Fruit fly (Drosophila melanogaster) whole organism, embryonic: ENCODE results near the gene CecA1.

Experiments used
- Blimp-1 ChIP-seq: fragments of 200-800 bp; sonication (Bioruptor generic); optimal IDR thresholded peaks from 3 replicates; lab custom pipeline; 2018; ENCODE audit warnings: missing biosample characterization, missing genetic modification characterization, mild to moderate bottlenecking, moderate library complexity, missing genetic modification reagents
- CG10366 ChIP-seq: fragments of 200-800 bp; sonication (Bioruptor generic); IDR thresholded peaks from 2 replicates; pipeline ENCODE4 v1.3.6; 2022; ENCODE audit warnings: missing biosample characterization, missing genetic modification characterization
- CG11093 ChIP-seq: fragments of 200-800 bp; sonication (Bioruptor generic); IDR thresholded peaks from 3 replicates; pipeline ENCODE4 v1.3.6; 2022; ENCODE audit warnings: missing biosample characterization, missing genetic modification characterization
- CG13424 ChIP-seq: fragments of 200-800 bp; sonication (Bioruptor generic); optimal IDR thresholded peaks from 2 replicates; lab custom pipeline; 2019; ENCODE audit warnings: missing biosample characterization, mild to moderate bottlenecking, missing genetic modification characterization, moderate library complexity
- CG14667 ChIP-seq: fragments of 200-800 bp; sonication (Bioruptor generic); IDR thresholded peaks from 2 replicates; pipeline ENCODE4 v1.3.6; 2022; ENCODE audit warnings: missing biosample characterization, missing genetic modification characterization
- CG15073 ChIP-seq: fragments of 200-800 bp; sonication (Bioruptor generic); optimal IDR thresholded peaks from 2 replicates; lab custom pipeline; 2016; ENCODE audit warnings: missing biosample characterization, missing genetic modification characterization
- CG15479 ChIP-seq: fragments of 200-800 bp; sonication (Bioruptor generic); optimal IDR thresholded peaks from 3 replicates; lab custom pipeline; 2019; ENCODE audit warnings: missing biosample characterization, mild to moderate bottlenecking, missing genetic modification characterization, moderate library complexity
- CG15601 ChIP-seq: fragments of 200-800 bp; sonication (Bioruptor generic); optimal IDR thresholded peaks from 3 replicates; lab custom pipeline; 2019; ENCODE audit warnings: missing biosample characterization, mild to moderate bottlenecking, missing genetic modification characterization, moderate library complexity
- CG1792 ChIP-seq: fragments of 200-800 bp; sonication (Bioruptor generic); optimal IDR thresholded peaks from 2 replicates; lab custom pipeline; 2016; ENCODE audit warnings: missing biosample characterization, missing genetic modification characterization
- CG18262 ChIP-seq: fragments of 200-800 bp; optimal IDR thresholded peaks from 3 replicates; lab custom pipeline; 2019; ENCODE audit warnings: missing biosample characterization, mild to moderate bottlenecking, missing genetic modification characterization, moderate library complexity
- CG2129 ChIP-seq: fragments of 200-800 bp; sonication (Bioruptor generic); IDR thresholded peaks from 2 replicates; pipeline ENCODE4 v1.3.6; 2022; ENCODE audit warnings: missing biosample characterization, missing genetic modification characterization; ENCODE audit not compliant: partially characterized antibody
- CG2712 ChIP-seq: fragments of 200-800 bp; optimal IDR thresholded peaks from 3 replicates; lab custom pipeline; 2019; ENCODE audit warnings: missing biosample characterization, mild to moderate bottlenecking, missing genetic modification characterization, moderate library complexity
- CG33213 ChIP-seq: fragments of 200-800 bp; sonication (Bioruptor generic); optimal IDR thresholded peaks from 3 replicates; lab custom pipeline; 2016; ENCODE audit warnings: missing biosample characterization, missing genetic modification characterization
- CG34376 ChIP-seq: fragments of 200-800 bp; sonication (Bioruptor generic); optimal IDR thresholded peaks from 2 replicates; lab custom pipeline; 2018; ENCODE audit warnings: missing biosample characterization, mild to moderate bottlenecking, missing genetic modification characterization
- CG3838 ChIP-seq: fragments of 200-800 bp; sonication (Bioruptor generic); optimal IDR thresholded peaks from 3 replicates; lab custom pipeline; 2016; ENCODE audit warnings: missing biosample characterization, missing genetic modification characterization
- CG3995 ChIP-seq: fragments of 200-800 bp; sonication (Bioruptor generic); optimal IDR thresholded peaks from 3 replicates; lab custom pipeline; 2016; ENCODE audit warnings: missing biosample characterization, missing genetic modification characterization
- CG4404 ChIP-seq: fragments of 200-800 bp; sonication (Bioruptor generic); IDR thresholded peaks from 2 replicates; pipeline ENCODE4 v1.3.6; 2022; ENCODE audit warnings: missing biosample characterization, missing genetic modification characterization
- CG4617 ChIP-seq: fragments of 200-800 bp; sonication (Bioruptor generic); optimal IDR thresholded peaks from 3 replicates; lab custom pipeline; 2016; ENCODE audit warnings: missing biosample characterization, missing genetic modification characterization, borderline replicate concordance
- CG4854 ChIP-seq: fragments of 200-800 bp; sonication (Bioruptor generic); optimal IDR thresholded peaks from 2 replicates; lab custom pipeline; 2016; ENCODE audit warnings: missing biosample characterization, missing genetic modification characterization, inconsistent platforms
- CG5245 ChIP-seq: fragments of 200-800 bp; sonication (Bioruptor generic); optimal IDR thresholded peaks from 3 replicates; lab custom pipeline; 2016; ENCODE audit warnings: missing biosample characterization, missing genetic modification characterization
- CG6272 ChIP-seq: fragments of 200-800 bp; sonication (Bioruptor generic); IDR thresholded peaks from 2 replicates; pipeline ENCODE4 v1.3.6; 2022; ENCODE audit warnings: missing biosample characterization, missing genetic modification characterization
- CG8290 ChIP-seq, 3 experiments: fragments of 200-800 bp; sonication (Bioruptor generic); optimal IDR thresholded peaks; 2 replicates each; lab custom pipeline; 2016 to 2019; ENCODE audit warnings: missing biosample characterization in 3 of 3, missing genetic modification characterization in 3 of 3, mild to moderate bottlenecking in 2 of 3, moderate library complexity in 1 of 3
- CG8765 ChIP-seq: fragments of 200-800 bp; sonication (Bioruptor generic); IDR thresholded peaks from 2 replicates; pipeline ENCODE4 v1.3.6; 2022; ENCODE audit warnings: missing biosample characterization, missing genetic modification characterization
- CTCF ChIP-seq: fragments of 200-800 bp; sonication (Bioruptor generic); optimal IDR thresholded peaks from 2 replicates; lab custom pipeline; 2017; ENCODE audit warnings: missing biosample characterization, mild to moderate bottlenecking, missing genetic modification characterization, moderate library complexity
- Dip3 ChIP-seq: fragments of 200-800 bp; sonication (Bioruptor generic); optimal IDR thresholded peaks from 3 replicates; lab custom pipeline; 2016; ENCODE audit warnings: missing biosample characterization, missing genetic modification characterization
- Fer3 ChIP-seq: fragments of 200-800 bp; sonication (Bioruptor generic); optimal IDR thresholded peaks from 2 replicates; lab custom pipeline; 2018; ENCODE audit warnings: missing biosample characterization, mild to moderate bottlenecking, missing genetic modification characterization, moderate library complexity
- Hr51 ChIP-seq, 2 experiments: fragments of 200-800 bp; sonication (Bioruptor generic); optimal IDR thresholded peaks; 2 replicates in 1 of 2; 3 replicates in 1 of 2; lab custom pipeline; 2016 to 2018; ENCODE audit warnings: missing biosample characterization in 2 of 2, missing genetic modification characterization in 2 of 2, mild to moderate bottlenecking in 1 of 2, moderate library complexity in 1 of 2
- Hsf ChIP-seq: fragments of 200-800 bp; sonication (Bioruptor generic); optimal IDR thresholded peaks from 3 replicates; lab custom pipeline; 2016; ENCODE audit warnings: missing biosample characterization, missing genetic modification characterization
- Max ChIP-seq: fragments of 200-800 bp; sonication (Bioruptor generic); optimal IDR thresholded peaks from 2 replicates; lab custom pipeline; 2016; ENCODE audit warnings: missing biosample characterization, mild to moderate bottlenecking, missing genetic modification characterization
- Mrtf ChIP-seq: fragments of 200-800 bp; sonication (Bioruptor generic); IDR thresholded peaks from 3 replicates; pipeline ENCODE4 v1.3.6; 2022; ENCODE audit warnings: missing biosample characterization, missing genetic modification characterization
- Opbp ChIP-seq: fragments of 200-800 bp; sonication (Bioruptor generic); IDR thresholded peaks from 3 replicates; pipeline ENCODE4 v1.3.6; 2022; ENCODE audit warnings: missing biosample characterization, missing genetic modification characterization; ENCODE audit not compliant: partially characterized antibody
- Optix ChIP-seq: fragments of 200-800 bp; sonication (Bioruptor generic); IDR thresholded peaks from 3 replicates; pipeline ENCODE4 v1.3.6; 2022; ENCODE audit warnings: missing biosample characterization, missing genetic modification characterization
- Scr ChIP-seq: fragments of 200-800 bp; sonication (Bioruptor generic); IDR thresholded peaks from 2 replicates; pipeline ENCODE4 v1.3.6; 2022; ENCODE audit warnings: missing biosample characterization, missing genetic modification characterization; ENCODE audit not compliant: partially characterized antibody
- br ChIP-seq: fragments of >200 bp; optimal IDR thresholded peaks from 2 replicates; lab custom pipeline; 2017
- eyg ChIP-seq: fragments of 200-800 bp; sonication (Bioruptor generic); optimal IDR thresholded peaks from 3 replicates; lab custom pipeline; 2016; ENCODE audit warnings: missing biosample characterization, missing genetic modification characterization
- gro ChIP-seq: fragments of 200-800 bp; sonication (Bioruptor generic); optimal IDR thresholded peaks from 2 replicates; lab custom pipeline; 2016; ENCODE audit warnings: missing biosample characterization, missing genetic modification characterization
- ham ChIP-seq: fragments of 200-800 bp; sonication (Bioruptor generic); IDR thresholded peaks from 2 replicates; pipeline ENCODE4 v1.3.6; 2022; ENCODE audit warnings: missing biosample characterization, missing genetic modification characterization
- hkb ChIP-seq, 2 experiments: fragments of 200-800 bp in 1 of 2; fragments of >200 bp in 1 of 2; sonication (Bioruptor generic) in 1 of 2; IDR thresholded peaks in 1 of 2; optimal IDR thresholded peaks in 1 of 2; 2 replicates each; pipeline versions ENCODE4 v1.3.6 to Lab custom; 2017 to 2022; ENCODE audit warnings: missing biosample characterization in 1 of 2, missing genetic modification characterization in 1 of 2
- ind ChIP-seq: fragments of 200-800 bp; sonication (Bioruptor generic); optimal IDR thresholded peaks from 3 replicates; lab custom pipeline; 2016; ENCODE audit warnings: missing biosample characterization, missing genetic modification characterization
- inv ChIP-seq: fragments of 200-800 bp; sonication (Bioruptor generic); IDR thresholded peaks from 2 replicates; pipeline ENCODE4 v1.3.6; 2022; ENCODE audit warnings: missing biosample characterization, missing genetic modification characterization; ENCODE audit not compliant: partially characterized antibody
- lmd ChIP-seq: fragments of 200-800 bp; sonication (Bioruptor generic); IDR thresholded peaks from 2 replicates; pipeline ENCODE4 v1.3.6; 2022; ENCODE audit warnings: missing biosample characterization, missing genetic modification characterization
- nerfin-2 ChIP-seq: fragments of 200-800 bp; sonication (Bioruptor generic); IDR thresholded peaks from 2 replicates; pipeline ENCODE4 v1.3.6; 2022; ENCODE audit warnings: missing biosample characterization, missing genetic modification characterization; ENCODE audit not compliant: partially characterized antibody
- pros ChIP-seq: fragments of 200-800 bp; sonication (Bioruptor generic); optimal IDR thresholded peaks from 3 replicates; lab custom pipeline; 2019; ENCODE audit warnings: missing biosample characterization, mild to moderate bottlenecking, missing genetic modification characterization, moderate library complexity
- ro ChIP-seq: fragments of 200-800 bp; sonication (Bioruptor generic); IDR thresholded peaks from 2 replicates; pipeline ENCODE4 v1.3.6; 2022; ENCODE audit warnings: missing biosample characterization, missing genetic modification characterization
- schlank ChIP-seq: fragments of 200-800 bp; sonication (Bioruptor generic); optimal IDR thresholded peaks from 2 replicates; lab custom pipeline; 2018; ENCODE audit warnings: missing biosample characterization, mild to moderate bottlenecking, missing genetic modification characterization
- ttk ChIP-seq: fragments of 200-800 bp; sonication (Bioruptor generic); IDR thresholded peaks from 2 replicates; pipeline ENCODE4 v2.1.2; 2022; ENCODE audit warnings: missing biosample characterization, missing genetic modification characterization
- twi ChIP-seq: fragments of 200-800 bp; optimal IDR thresholded peaks from 2 replicates; lab custom pipeline; 2019; ENCODE audit warnings: missing biosample characterization, mild to moderate bottlenecking, missing genetic modification characterization, moderate library complexity
- tx ChIP-seq: fragments of 200-800 bp; sonication (Bioruptor generic); optimal IDR thresholded peaks from 2 replicates; lab custom pipeline; 2016; ENCODE audit warnings: missing biosample characterization, missing genetic modification characterization
- zen2 ChIP-seq: fragments of 200-800 bp; sonication (Bioruptor generic); IDR thresholded peaks from 3 replicates; pipeline ENCODE4 v1.3.6; 2022; ENCODE audit warnings: missing biosample characterization, missing genetic modification characterization; ENCODE audit not compliant: partially characterized antibody
- zf30C ChIP-seq: fragments of 200-800 bp; sonication (Bioruptor generic); optimal IDR thresholded peaks from 3 replicates; lab custom pipeline; 2018; ENCODE audit warnings: missing biosample characterization, mild to moderate bottlenecking, missing genetic modification characterization
- zfh2 ChIP-seq: fragments of 200-800 bp; sonication (Bioruptor generic); optimal IDR thresholded peaks from 2 replicates; lab custom pipeline; 2016; ENCODE audit warnings: missing biosample characterization, missing genetic modification characterization

Gene CecA1

DNA sequence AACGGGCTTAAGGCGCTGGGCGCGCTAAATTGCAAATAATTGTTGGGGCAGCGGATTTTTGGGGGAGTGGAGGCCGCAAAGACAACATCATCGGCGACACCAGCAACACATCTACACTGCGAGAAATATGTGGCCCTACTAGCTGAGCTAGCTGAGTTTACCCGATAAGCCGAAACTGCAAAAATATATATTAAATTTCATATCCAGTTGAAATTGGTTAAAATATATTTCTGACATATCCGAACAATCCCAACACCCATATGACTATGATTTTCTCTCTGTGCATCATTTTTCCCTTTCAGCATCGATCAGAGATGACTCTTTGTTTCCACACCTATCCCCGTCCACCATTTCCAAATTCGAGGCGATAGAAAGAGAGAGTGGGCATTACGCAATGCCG, 20.8 kb upstream of the CecA1 start (continued):
- TF ChIP-seq tx (GFP tag; lab: Kevin White, UChicago) (peak; percentile 4), CG8290 (GFP tag; optimal IDR thresholded peaks at IDR 0.05; lab: Kevin White, UChicago) (no peak), CG8290 (tag; optimal IDR thresholded peaks at IDR 0.05; lab: Kevin White, UChicago) (peak in 1 of 2 experiments; percentile 82), CG14667 (GFP tag; lab: Robert Waterston, UW) (peak; percentile 71), zen2 (GFP tag; lab: Robert Waterston, UW) (no peak), Mrtf (peak; percentile 84), CG34376 (GFP tag; lab: Kevin White, UChicago) (no peak), CG33213 (GFP tag; lab: Kevin White, UChicago) (peak; percentile 38), ro (GFP tag; lab: Robert Waterston, UW) (peak; percentile 67), CG3995 (no peak), inv (GFP tag; lab: Robert Waterston, UW) (no peak), CG8765 (GFP tag; lab: Robert Waterston, UW) (peak; percentile 30; the same call in 1 of the 2 replicates), Max (GFP tag; lab: Kevin White, UChicago) (no peak), CG18262 (tag; lab: Kevin White, UChicago) (peak; percentile 73), CG2712 (tag; lab: Kevin White, UChicago) (peak; percentile 79), twi (tag; lab: Kevin White, UChicago) (peak; percentile 27), CTCF (GFP tag; lab: Kevin White, UChicago) (peak; percentile 3), nerfin-2 (GFP tag; lab: Robert Waterston, UW) (no peak), CG15479 (GFP tag; lab: Kevin White, UChicago) (no peak), Opbp (GFP tag; lab: Robert Waterston, UW) (no peak), CG15601 (peak; percentile 42), CG15073 (GFP tag; lab: Kevin White, UChicago) (no peak), br (lab: Kevin White, UChicago) (no peak), CG1792 (GFP tag; lab: Kevin White, UChicago) (no peak), Fer3 (tag; lab: Kevin White, UChicago) (peak; percentile 76), Dip3 (peak; percentile 55), CG3838 (GFP tag; lab: Kevin White, UChicago) (no peak), schlank (tag; lab: Kevin White, UChicago) (no peak), pros (no peak), ham (GFP tag; lab: Robert Waterston, UW) (no peak), Hr51 (GFP tag; optimal IDR thresholded peaks at IDR 0.05; lab: Kevin White, UChicago) (peak; percentile 20 to 80), Optix (GFP tag; lab: Robert Waterston, UW) (peak; percentile 66), CG11093 (GFP tag; lab: Robert Waterston, UW) (peak; percentile 48; the same call in 1 of the 3 replicates), CG13424 (tag; lab: Kevin White, UChicago) (peak; percentile 76), Scr (GFP tag; lab: Robert Waterston, UW) (no peak), zfh2 (peak; percentile 33), CG10366 (GFP tag; lab: Robert Waterston, UW) (peak; percentile 78), ttk (GFP tag; lab: Robert Waterston, UW) (peak; percentile 80), zf30C (no peak), eyg (GFP tag; lab: Kevin White, UChicago) (no peak), CG5245 (GFP tag; lab: Kevin White, UChicago) (peak; percentile 63), CG2129 (no peak), CG4617 (GFP tag; lab: Kevin White, UChicago) (peak; percentile 34), Blimp-1 (GFP tag; lab: Kevin White, UChicago) (peak; percentile 87), lmd (GFP tag; lab: Robert Waterston, UW) (peak; percentile 85), gro (GFP tag; lab: Kevin White, UChicago) (no peak), Hsf (GFP tag; lab: Kevin White, UChicago) (peak; percentile 62), CG4404 (GFP tag; lab: Robert Waterston, UW) (peak; percentile 28; the same call in 1 of the 2 replicates), CG4854 (GFP tag; lab: Kevin White, UChicago) (peak; percentile 36), hkb (optimal IDR thresholded peaks at IDR 0.05; lab: Kevin White, UChicago) (no peak), hkb (GFP tag; IDR thresholded peaks at IDR 0.05; lab: Robert Waterston, UW) (peak; percentile 88), CG6272 (GFP tag; lab: Robert Waterston, UW) (peak; percentile 77), ind (GFP tag; lab: Kevin White, UChicago) (peak; percentile 78)
